Worm (Caenorhabditis elegans) whole organism, young adult: ENCODE results near the gene fbn-1.

Source experiments
- F23B12.7 ChIP-seq: sonication (generic microtip); optimal IDR thresholded peaks from 2 replicates; lab custom pipeline; 2017; ENCODE audit warnings: missing genetic modification characterization, mild to moderate bottlenecking, missing compliant biosample characterization, antibody characterized with exemption, moderate library complexity; ENCODE audit not compliant: insufficient read depth
- F37B4.10 ChIP-seq: fragments of 200-800 bp; sonication (Bioruptor generic); IDR thresholded peaks from 2 replicates; pipeline ENCODE4 v1.3.6; 2022; ENCODE audit warnings: missing genetic modification characterization, missing compliant biosample characterization
- F39B2.1 ChIP-seq: fragments of 200-800 bp; sonication (Bioruptor generic); IDR thresholded peaks from 2 replicates; pipeline ENCODE4 v1.3.6; 2022; ENCODE audit warnings: missing genetic modification reagents, missing genetic modification characterization, missing compliant biosample characterization
- F49E8.2 ChIP-seq: sonication (generic microtip); optimal IDR thresholded peaks from 3 replicates; lab custom pipeline; 2017; ENCODE audit warnings: missing genetic modification characterization, mild to moderate bottlenecking, missing compliant biosample characterization, antibody characterized with exemption, moderate library complexity; ENCODE audit not compliant: insufficient read depth
- F52B5.7 ChIP-seq: sonication (generic microtip); optimal IDR thresholded peaks from 2 replicates; lab custom pipeline; 2016; ENCODE audit warnings: mild to moderate bottlenecking, missing genetic modification characterization, missing compliant biosample characterization
- F55B11.4 ChIP-seq: sonication (generic microtip); optimal IDR thresholded peaks from 2 replicates; lab custom pipeline; 2016; ENCODE audit warnings: missing compliant biosample characterization, missing genetic modification characterization, borderline replicate concordance; ENCODE audit not compliant: insufficient read depth
- T07F8.4 ChIP-seq: sonication (generic microtip); optimal IDR thresholded peaks from 2 replicates; lab custom pipeline; 2016; ENCODE audit warnings: mild to moderate bottlenecking, missing genetic modification characterization, moderate library complexity, missing compliant biosample characterization
- Y53F4B.3 ChIP-seq: fragments of 200-800 bp; sonication (Bioruptor generic); IDR thresholded peaks from 2 replicates; pipeline ENCODE4 v1.3.6; 2022; ENCODE audit warnings: missing genetic modification reagents, missing genetic modification characterization, missing compliant biosample characterization
- ama-1 ChIP-seq, 3 experiments: fragments of 150-350 bp in 1 of 3; sonication (generic microtip) in 2 of 3; optimal IDR thresholded peaks; 2 replicates each; lab custom pipeline; 2014 to 2018; ENCODE audit warnings: missing biosample characterization in 2 of 3, missing genetic modification characterization in 2 of 3, missing genetic modification reagents in 2 of 3
- aptf-2 ChIP-seq: fragments of 200-800 bp; sonication (Bioruptor generic); conservative IDR thresholded peaks from 2 replicates; pipeline ENCODE4 v1.3.6; 2022; ENCODE audit warnings: missing genetic modification reagents, missing genetic modification characterization, missing compliant biosample characterization
- aptf-3 ChIP-seq: fragments of 200-800 bp; sonication (Bioruptor generic); IDR thresholded peaks from 2 replicates; pipeline ENCODE4 v1.3.6; 2022; ENCODE audit warnings: missing genetic modification characterization, missing compliant biosample characterization
- atf-7 ChIP-seq: sonication (generic microtip); optimal IDR thresholded peaks from 2 replicates; lab custom pipeline; 2017; ENCODE audit warnings: mild to moderate bottlenecking, missing genetic modification characterization, missing compliant biosample characterization
- cebp-2 ChIP-seq: fragments of 200-800 bp; sonication (Bioruptor generic); IDR thresholded peaks from 2 replicates; pipeline ENCODE4 v1.3.6; 2022; ENCODE audit warnings: missing genetic modification characterization, missing compliant biosample characterization
- ceh-100 ChIP-seq: fragments of 200-800 bp; sonication (Bioruptor generic); IDR thresholded peaks from 2 replicates; pipeline ENCODE4 v1.3.6; 2022; ENCODE audit warnings: missing genetic modification reagents, missing genetic modification characterization, missing compliant biosample characterization
- ceh-27 ChIP-seq: fragments of 200-800 bp; sonication (Bioruptor generic); optimal IDR thresholded peaks from 2 replicates; lab custom pipeline; 2018; ENCODE audit warnings: mild to moderate bottlenecking, missing genetic modification characterization, moderate library complexity, missing compliant biosample characterization
- ceh-91 ChIP-seq: fragments of 200-800 bp; sonication (Bioruptor generic); IDR thresholded peaks from 2 replicates; pipeline ENCODE4 v1.3.6; 2022; ENCODE audit warnings: missing genetic modification reagents, missing genetic modification characterization, missing compliant biosample characterization
- die-1 ChIP-seq: sonication (generic microtip); optimal IDR thresholded peaks from 2 replicates; lab custom pipeline; 2016; ENCODE audit warnings: missing genotype, mild to moderate bottlenecking, missing genetic modification characterization, missing compliant biosample characterization
- dox-1 ChIP-seq: fragments of 200-800 bp; sonication (Bioruptor generic); IDR thresholded peaks from 2 replicates; pipeline ENCODE4 v1.3.6; 2022; ENCODE audit warnings: missing genetic modification reagents, missing genetic modification characterization, missing compliant biosample characterization
- dpl-1 ChIP-seq: fragments of 150-350 bp; optimal IDR thresholded peaks from 2 replicates; lab custom pipeline; 2014; ENCODE audit warnings: missing biosample characterization, missing genetic modification reagents, missing genetic modification characterization
- gei-17 ChIP-seq: fragments of 200-800 bp; sonication (Bioruptor generic); optimal IDR thresholded peaks from 2 replicates; lab custom pipeline; 2018; ENCODE audit warnings: mild to moderate bottlenecking, missing genetic modification characterization, missing compliant biosample characterization
- hmg-1.2 ChIP-seq: fragments of 200-800 bp; sonication (Bioruptor generic); IDR thresholded peaks from 2 replicates; pipeline ENCODE4 v1.3.6; 2022; ENCODE audit warnings: missing genetic modification reagents, missing genetic modification characterization, missing compliant biosample characterization
- hmg-20 ChIP-seq: fragments of 200-800 bp; sonication (Bioruptor generic); IDR thresholded peaks from 2 replicates; pipeline ENCODE4 v1.3.6; 2022; ENCODE audit warnings: missing genetic modification reagents, missing genetic modification characterization, missing compliant biosample characterization
- hsf-1 ChIP-seq: fragments of 200-800 bp; sonication (Bioruptor generic); IDR thresholded peaks from 2 replicates; pipeline ENCODE4 v1.3.6; 2022; ENCODE audit warnings: missing genetic modification reagents, missing genetic modification characterization, missing compliant biosample characterization
- let-607 ChIP-seq, 2 experiments: fragments of 200-800 bp in 1 of 2; sonication (Bioruptor generic) in 1 of 2; sonication (generic microtip) in 1 of 2; optimal IDR thresholded peaks; 2 replicates each; lab custom pipeline; 2016 to 2018; ENCODE audit warnings: mild to moderate bottlenecking in 2 of 2, missing compliant biosample characterization in 2 of 2, missing genetic modification characterization in 2 of 2, moderate library complexity in 2 of 2, missing genotype in 1 of 2
- lir-1 ChIP-seq: fragments of 200-800 bp; sonication (Bioruptor generic); conservative IDR thresholded peaks from 2 replicates; pipeline ENCODE4 v1.3.6; 2022; ENCODE audit warnings: missing genetic modification reagents, missing genetic modification characterization, missing compliant biosample characterization
- madf-6 ChIP-seq: fragments of 200-800 bp; sonication (Bioruptor generic); IDR thresholded peaks from 2 replicates; pipeline ENCODE4 v1.3.6; 2022; ENCODE audit warnings: missing genetic modification reagents, missing genetic modification characterization, missing compliant biosample characterization
- nfya-1 ChIP-seq: sonication (generic microtip); optimal IDR thresholded peaks from 2 replicates; lab custom pipeline; 2017; ENCODE audit warnings: antibody characterized with exemption, missing compliant biosample characterization, missing genetic modification characterization, borderline replicate concordance; ENCODE audit not compliant: insufficient read depth
- nhr-27 ChIP-seq: fragments of 200-800 bp; sonication (Bioruptor generic); optimal IDR thresholded peaks from 2 replicates; lab custom pipeline; 2018; ENCODE audit warnings: mild to moderate bottlenecking, missing genetic modification characterization, moderate library complexity, missing compliant biosample characterization
- nhr-80 ChIP-seq: sonication (generic microtip); optimal IDR thresholded peaks from 2 replicates; lab custom pipeline; 2016; ENCODE audit warnings: missing genetic modification characterization, missing compliant biosample characterization
- nhr-90 ChIP-seq: sonication (generic microtip); optimal IDR thresholded peaks from 2 replicates; lab custom pipeline; 2016; ENCODE audit warnings: missing genotype, mild to moderate bottlenecking, missing genetic modification characterization, missing compliant biosample characterization
- pha-4 ChIP-seq: fragments of 150-350 bp; sonication (generic microtip); optimal IDR thresholded peaks from 2 replicates; lab custom pipeline; 2014; ENCODE audit warnings: missing biosample characterization, missing genetic modification reagents, missing genetic modification characterization
- rcor-1 ChIP-seq: fragments of 200-800 bp; sonication (Bioruptor generic); IDR thresholded peaks from 2 replicates; pipeline ENCODE4 v1.3.6; 2022; ENCODE audit warnings: missing genetic modification reagents, missing genetic modification characterization, missing compliant biosample characterization
- repo-1 ChIP-seq: sonication (generic microtip); optimal IDR thresholded peaks from 2 replicates; lab custom pipeline; 2017; ENCODE audit warnings: mild to moderate bottlenecking, missing genetic modification characterization, missing compliant biosample characterization
- rpc-1 ChIP-seq, 2 experiments: fragments of 150-350 bp in 1 of 2; sonication (generic microtip) in 1 of 2; optimal IDR thresholded peaks; 2 replicates each; lab custom pipeline; 2014 to 2018; ENCODE audit warnings: missing biosample characterization in 1 of 2, missing genetic modification characterization in 1 of 2, missing genetic modification reagents in 1 of 2, missing genotype in 1 of 2
- snpc-1.1 ChIP-seq: sonication (generic microtip); optimal IDR thresholded peaks from 2 replicates; lab custom pipeline; 2017; ENCODE audit warnings: missing genetic modification characterization, mild to moderate bottlenecking, missing compliant biosample characterization, antibody characterized with exemption, moderate library complexity, missing genotype, missing genetic modification reagents; ENCODE audit not compliant: insufficient read depth
- snpc-3.4 ChIP-seq: sonication (generic microtip); optimal IDR thresholded peaks from 2 replicates; lab custom pipeline; 2017; ENCODE audit warnings: missing genetic modification characterization, mild to moderate bottlenecking, missing compliant biosample characterization, antibody characterized with exemption, moderate library complexity, missing genotype, missing genetic modification reagents
- snpc-4 ChIP-seq, 5 experiments: fragments of 150-350 bp in 1 of 5; sonication (generic microtip) in 4 of 5; optimal IDR thresholded peaks; 2 replicates each; lab custom pipeline; 2014 to 2018; ENCODE audit warnings: missing genetic modification characterization in 5 of 5, missing biosample characterization in 3 of 5, antibody characterized with exemption in 2 of 5, mild to moderate bottlenecking in 2 of 5, missing compliant biosample characterization in 2 of 5, missing genotype in 2 of 5, moderate library complexity in 2 of 5, missing genetic modification reagents in 1 of 5
- sptf-2 ChIP-seq: fragments of 200-800 bp; sonication (Bioruptor generic); optimal IDR thresholded peaks from 2 replicates; lab custom pipeline; 2018; ENCODE audit warnings: mild to moderate bottlenecking, missing genetic modification characterization, missing compliant biosample characterization
- tbx-9 ChIP-seq: sonication (generic microtip); optimal IDR thresholded peaks from 2 replicates; lab custom pipeline; 2016; ENCODE audit warnings: borderline replicate concordance, missing genetic modification characterization, inconsistent platforms, missing compliant biosample characterization
- tlf-1 ChIP-seq: fragments of 200-800 bp; sonication (Bioruptor generic); optimal IDR thresholded peaks from 2 replicates; lab custom pipeline; 2018; ENCODE audit warnings: mild to moderate bottlenecking, missing genetic modification characterization, missing compliant biosample characterization
- unc-62 ChIP-seq: fragments of 150-350 bp; optimal IDR thresholded peaks from 2 replicates; lab custom pipeline; 2014; ENCODE audit warnings: missing biosample characterization, missing genetic modification reagents, missing genetic modification characterization
- zfh-2 ChIP-seq: fragments of 200-800 bp; sonication (Bioruptor generic); conservative IDR thresholded peaks from 2 replicates; pipeline ENCODE4 v1.3.6; 2022; ENCODE audit warnings: missing genetic modification reagents, missing genetic modification characterization, missing compliant biosample characterization
- zim-3 ChIP-seq: sonication (generic microtip); optimal IDR thresholded peaks from 2 replicates; lab custom pipeline; 2017; ENCODE audit warnings: mild to moderate bottlenecking, missing genetic modification characterization, moderate library complexity, missing compliant biosample characterization
- ztf-22 ChIP-seq: fragments of 200-800 bp; sonication (Bioruptor generic); optimal IDR thresholded peaks from 2 replicates; lab custom pipeline; 2018; ENCODE audit warnings: mild to moderate bottlenecking, missing genetic modification characterization, moderate library complexity, missing compliant biosample characterization
- ztf-26 ChIP-seq: sonication (generic microtip); optimal IDR thresholded peaks from 2 replicates; lab custom pipeline; 2017; ENCODE audit warnings: missing genetic modification characterization, missing compliant biosample characterization
- ztf-6 ChIP-seq: fragments of 200-800 bp; sonication (Bioruptor generic); IDR thresholded peaks from 2 replicates; pipeline ENCODE4 v1.3.6; 2022; ENCODE audit warnings: missing genetic modification reagents, missing genetic modification characterization, missing compliant biosample characterization

fbn-1 gene

ce11 chrIII:7642015-7642414 lies 16.8 kb downstream of the fbn-1 start (continued):
- TF ChIP-seq rpc-1 (optimal IDR thresholded peaks at IDR 0.05; lab: Kevin White, UChicago) (peak; percentile 71), rpc-1 (tag; optimal IDR thresholded peaks at IDR 0.05; lab: Kevin White, UChicago) (peak; percentile 88), gei-17 (no peak), F37B4.10 (GFP tag; lab: Robert Waterston, UW) (no peak), nhr-90 (tag; lab: Kevin White, UChicago) (peak; percentile 59), hsf-1 (GFP tag; lab: Robert Waterston, UW) (no peak), repo-1 (tag; lab: Kevin White, UChicago) (peak; percentile 1), rcor-1 (GFP tag; lab: Robert Waterston, UW) (peak; percentile 49), pha-4 (no peak), snpc-4 (GFP tag; optimal IDR thresholded peaks at IDR 0.05; lab: Kevin White, UChicago) (no peak), snpc-4 (tag; optimal IDR thresholded peaks at IDR 0.05; lab: Kevin White, UChicago) (no peak), nhr-27 (tag; lab: Kevin White, UChicago) (no peak), ztf-6 (GFP tag; lab: Robert Waterston, UW) (no peak), zim-3 (tag; lab: Kevin White, UChicago) (peak; percentile 65), unc-62 (GFP tag; lab: Kevin White, UChicago) (no peak), ceh-100 (GFP tag; lab: Robert Waterston, UW) (no peak; the same call in 1 of the 2 replicates), snpc-3.4 (peak; percentile 62), T07F8.4 (tag; lab: Kevin White, UChicago) (no peak), ceh-27 (GFP tag; lab: Kevin White, UChicago) (peak; percentile 34), F55B11.4 (tag; lab: Kevin White, UChicago) (no peak), let-607 (tag; optimal IDR thresholded peaks at IDR 0.05; lab: Kevin White, UChicago) (no peak), F49E8.2 (tag; lab: Kevin White, UChicago) (peak; percentile 45), hmg-1.2 (GFP tag; lab: Robert Waterston, UW) (peak; percentile 47), ceh-91 (GFP tag; lab: Robert Waterston, UW) (no peak), die-1 (tag; lab: Kevin White, UChicago) (peak; percentile 38), nfya-1 (tag; lab: Kevin White, UChicago) (no peak), F52B5.7 (tag; lab: Kevin White, UChicago) (no peak), nhr-80 (peak; percentile 25), snpc-1.1 (tag; lab: Kevin White, UChicago) (no peak), dpl-1 (peak; percentile 19), ztf-22 (no peak), lir-1 (GFP tag; lab: Robert Waterston, UW) (no peak), zfh-2 (GFP tag; lab: Robert Waterston, UW) (no peak), Y53F4B.3 (no peak), cebp-2 (no peak), tbx-9 (no peak), dox-1 (GFP tag; lab: Robert Waterston, UW) (peak; percentile 29; the same call in 1 of the 2 replicates), tlf-1 (GFP tag; lab: Kevin White, UChicago) (no peak), F39B2.1 (no peak), ama-1 (optimal IDR thresholded peaks at IDR 0.05; lab: Kevin White, UChicago) (no peak), ama-1 (GFP tag; optimal IDR thresholded peaks at IDR 0.05; lab: Kevin White, UChicago) (peak in 1 of 2 experiments; percentile 37), sptf-2 (GFP tag; lab: Kevin White, UChicago) (no peak), aptf-3 (GFP tag; lab: Robert Waterston, UW) (peak; percentile 71; the same call in 1 of the 2 replicates), hmg-20 (GFP tag; lab: Robert Waterston, UW) (peak; percentile 65; the same call in 1 of the 2 replicates), madf-6 (GFP tag; lab: Robert Waterston, UW) (peak; percentile 58), aptf-2 (GFP tag; lab: Robert Waterston, UW) (no peak), atf-7 (tag; lab: Kevin White, UChicago) (no peak), ztf-26 (tag; lab: Kevin White, UChicago) (no peak), F23B12.7 (tag; lab: Kevin White, UChicago) (no peak)
